Fruit fly (Drosophila melanogaster) Kc167 (cell line): Measurements from ENCODE around the gene CG34355.

Experiments
- Myc ChIP-seq: fragments of >200 bp; optimal IDR thresholded peaks from 2 replicates; lab custom pipeline; 2017; ENCODE audit warnings: missing external identifiers
- Sin3A ChIP-seq: fragments of >200 bp; optimal IDR thresholded peaks from 2 replicates; lab custom pipeline; 2018; ENCODE audit warnings: missing external identifiers
- h ChIP-seq: fragments of >200 bp; optimal IDR thresholded peaks from 3 replicates; lab custom pipeline; 2018; ENCODE audit warnings: missing external identifiers
- insv ChIP-seq: fragments of >200 bp; optimal IDR thresholded peaks from 3 replicates; lab custom pipeline; 2018; ENCODE audit warnings: missing external identifiers
- psq ChIP-seq: fragments of >200 bp; optimal IDR thresholded peaks from 2 replicates; lab custom pipeline; 2017; ENCODE audit warnings: missing external identifiers
- ttk ChIP-seq: sonication (Bioruptor generic); optimal IDR thresholded peaks from 2 replicates; lab custom pipeline; 2017; ENCODE audit warnings: missing external identifiers

The CG34355 gene

dm6 chr3R:23803668-23804067 lies at the start of gene CG34355:
Gene CG34355 (plus strand): TSS chr3R:23803859.
- TF ChIP-seq Sin3A (lab: Kevin White, UChicago) (no peak), ttk (lab: Kevin White, UChicago) (no peak), Myc (lab: Kevin White, UChicago) (no peak), psq (lab: Kevin White, UChicago) (no peak), insv (lab: Kevin White, UChicago) (no peak), h (no peak)

dm6 chr3R:23757912-23758607 lies 45.6 kb upstream of the CG34355 start, which contains the start of the genes PTPMT1 and Hrd3:
Gene PTPMT1 (plus strand): TSS chr3R:23758339.
Gene Hrd3 (minus strand): TSS chr3R:23758557.
- TF ChIP-seq psq (lab: Kevin White, UChicago): no peak
- TF ChIP-seq h: no peak
- no peak for TF ChIP-seq Sin3A (lab: Kevin White, UChicago)
- no peak for TF ChIP-seq Myc (lab: Kevin White, UChicago)
- no peak for TF ChIP-seq insv (lab: Kevin White, UChicago)
- TF ChIP-seq ttk (lab: Kevin White, UChicago): no peak

DNA sequence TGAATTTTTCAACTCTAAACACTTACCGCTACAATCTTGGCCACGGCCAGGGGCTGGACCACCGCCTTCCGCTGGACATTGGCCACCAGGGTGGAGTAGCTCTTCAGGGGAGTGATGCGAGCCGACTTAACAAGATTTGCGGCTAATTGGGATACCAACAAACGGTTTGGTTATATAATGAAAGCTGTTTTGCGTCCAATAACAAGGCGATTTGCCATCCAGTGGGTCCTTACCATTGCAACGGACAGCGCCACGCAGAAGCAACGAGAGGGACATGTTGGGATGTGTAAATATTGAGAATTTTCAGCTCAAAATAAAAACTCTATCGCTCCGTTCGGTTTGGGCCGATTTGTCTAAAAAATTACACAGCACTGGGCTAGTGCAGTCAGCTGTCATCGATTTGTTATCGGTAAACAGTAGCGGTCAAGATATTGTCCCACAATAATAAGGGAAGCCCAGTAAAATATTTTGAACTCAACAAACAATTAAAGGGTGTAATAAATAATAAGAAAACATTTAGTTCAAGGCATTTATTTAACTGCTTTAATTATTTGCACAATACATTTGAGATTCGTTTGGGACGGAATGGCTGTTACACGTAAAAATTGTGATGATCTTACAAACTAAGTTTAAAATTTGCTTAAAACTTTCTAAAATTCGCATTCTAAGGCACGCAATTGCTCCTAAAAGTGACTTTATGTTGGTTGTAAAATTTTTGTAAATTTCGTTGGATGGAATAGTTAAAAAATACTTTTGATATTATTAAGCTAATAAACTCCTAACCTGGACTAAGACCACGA lies 43.2 kb upstream of the CG34355 start, which contains the start of gene SdhD:
Gene SdhD, minus strand, starts transcription at position 382 of the 800 bp plus-strand sequence.
- TF ChIP-seq h (no peak), insv (lab: Kevin White, UChicago) (no peak), ttk (lab: Kevin White, UChicago) (no peak), Myc (lab: Kevin White, UChicago) (no peak), psq (lab: Kevin White, UChicago) (no peak), Sin3A (lab: Kevin White, UChicago) (no peak)

DNA sequence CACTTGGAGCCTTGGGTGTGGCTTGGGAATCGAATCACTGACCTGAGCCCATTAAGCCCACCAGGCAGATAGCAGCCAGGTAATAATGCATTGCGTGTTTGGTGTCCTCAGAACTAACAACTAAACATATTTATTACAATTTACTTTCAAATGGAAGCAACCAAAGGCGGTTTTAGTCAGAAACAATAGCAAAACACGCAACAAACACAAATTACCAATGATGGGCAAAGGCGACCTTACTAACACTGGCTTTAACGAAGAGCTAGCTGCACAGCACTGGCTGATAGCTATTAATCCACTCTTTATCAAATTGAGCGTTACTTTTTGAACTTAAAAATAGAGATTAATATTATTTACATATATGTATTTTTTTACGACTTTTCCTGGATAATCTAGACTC lies 40.6 kb upstream of the CG34355 start, which contains the start of gene udt:
Gene udt, minus strand, starts transcription at position 249 of the 400 bp plus-strand sequence.
- TF ChIP-seq Sin3A (lab: Kevin White, UChicago) (no peak), insv (lab: Kevin White, UChicago) (no peak), Myc (lab: Kevin White, UChicago) (no peak), h (no peak), psq (lab: Kevin White, UChicago) (no peak), ttk (lab: Kevin White, UChicago) (no peak)

- no peak for TF ChIP-seq Myc (lab: Kevin White, UChicago)
- TF ChIP-seq ttk (lab: Kevin White, UChicago): no peak
- TF ChIP-seq insv (lab: Kevin White, UChicago): no peak
- TF ChIP-seq Sin3A (lab: Kevin White, UChicago): no peak
- TF ChIP-seq psq (lab: Kevin White, UChicago): no peak
- TF ChIP-seq h: no peak
These were observed 39.9 kb upstream of the CG34355 start, which contains the start of gene Lsd-1 for dm6 chr3R:23763622-23764273. Gene Lsd-1 (plus strand): TSS chr3R:23763857.

- TF ChIP-seq insv (lab: Kevin White, UChicago) (no peak), Sin3A (lab: Kevin White, UChicago) (no peak), Myc (lab: Kevin White, UChicago) (no peak), ttk (lab: Kevin White, UChicago) (no peak), h (no peak), psq (lab: Kevin White, UChicago) (no peak)
These were observed 36.2 kb upstream of the CG34355 start, which contains the start of the genes CG10214 and CG10375 for dm6 chr3R:23767417-23767853. Gene CG10214 (minus strand): TSS chr3R:23767488. Gene CG10375 (plus strand): TSS chr3R:23767712.

DNA sequence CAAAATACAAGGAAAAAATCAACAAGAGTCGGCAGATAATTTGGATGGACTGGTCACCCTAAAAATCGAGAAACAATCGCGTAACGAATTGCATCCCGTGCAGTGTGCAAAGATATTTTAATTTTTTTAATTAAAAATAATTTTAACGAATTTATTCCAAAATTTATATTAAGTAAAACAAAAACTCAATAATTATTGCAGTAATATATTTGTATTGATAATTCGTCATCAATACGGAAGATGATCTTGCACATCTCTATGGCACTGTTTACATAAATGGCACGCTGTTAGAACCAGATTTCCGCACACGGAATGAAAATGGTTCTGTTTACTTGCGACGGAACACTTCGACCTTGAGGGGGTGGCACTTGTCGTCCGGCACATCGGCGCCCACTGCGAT lies 30.9 kb upstream of the CG34355 start, which contains the start of gene tst:
Gene tst, minus strand, starts transcription at position 52 of the 400 bp plus-strand sequence.
- no peak for TF ChIP-seq h
- no peak for TF ChIP-seq Myc (lab: Kevin White, UChicago)
- no peak for TF ChIP-seq insv (lab: Kevin White, UChicago)
- TF ChIP-seq Sin3A (lab: Kevin White, UChicago): no peak
- no peak for TF ChIP-seq ttk (lab: Kevin White, UChicago)
- TF ChIP-seq psq (lab: Kevin White, UChicago): no peak

dm6 chr3R:23773610-23774364 lies 29.9 kb upstream of the CG34355 start, which contains the start of gene CG10208:
Gene CG10208 (minus strand): TSS chr3R:23774127.
- TF ChIP-seq psq (lab: Kevin White, UChicago) (no peak), insv (lab: Kevin White, UChicago) (no peak), ttk (lab: Kevin White, UChicago) (no peak), Sin3A (lab: Kevin White, UChicago) (no peak), Myc (lab: Kevin White, UChicago) (no peak), h (no peak)

- TF ChIP-seq Sin3A (lab: Kevin White, UChicago) (no peak), Myc (lab: Kevin White, UChicago) (no peak), psq (lab: Kevin White, UChicago) (no peak), ttk (lab: Kevin White, UChicago) (no peak), insv (lab: Kevin White, UChicago) (no peak), h (no peak)
These were observed 22.9 kb upstream of the CG34355 start for dm6 chr3R:23780757-23781156.

- TF ChIP-seq psq (lab: Kevin White, UChicago) (no peak), h (no peak), Myc (lab: Kevin White, UChicago) (no peak), ttk (lab: Kevin White, UChicago) (no peak), insv (lab: Kevin White, UChicago) (no peak), Sin3A (lab: Kevin White, UChicago) (no peak)
These were observed 22.2 kb upstream of the CG34355 start, which contains the start of the genes Nup98-96 and mbc for dm6 chr3R:23781466-23781935. Gene Nup98-96 (minus strand): TSS chr3R:23781621. Gene mbc (plus strand): TSS chr3R:23781765.
